Fruit fly (Drosophila melanogaster) whole organism, embryonic: ENCODE data around the gene CG43675.

Source experiments
- CG17385 ChIP-seq: fragments of 200-800 bp; sonication (Bioruptor generic); optimal IDR thresholded peaks from 3 replicates; lab custom pipeline; 2018; ENCODE audit warnings: missing biosample characterization, mild to moderate bottlenecking, missing genetic modification characterization
- CG2202 ChIP-seq: fragments of 200-800 bp; sonication (Bioruptor generic); optimal IDR thresholded peaks from 2 replicates; lab custom pipeline; 2018; ENCODE audit warnings: missing biosample characterization, mild to moderate bottlenecking, missing genetic modification characterization
- HmgZ ChIP-seq: fragments of 200-800 bp; sonication (Bioruptor generic); optimal IDR thresholded peaks from 2 replicates; lab custom pipeline; 2018; ENCODE audit warnings: missing biosample characterization, mild to moderate bottlenecking, missing genetic modification characterization
- Six4 ChIP-seq: fragments of 200-800 bp; sonication (Bioruptor generic); optimal IDR thresholded peaks from 2 replicates; lab custom pipeline; 2016; ENCODE audit warnings: missing biosample characterization, missing genetic modification characterization
- YL-1 ChIP-seq: fragments of 200-800 bp; sonication (Bioruptor generic); optimal IDR thresholded peaks from 3 replicates; lab custom pipeline; 2017; ENCODE audit warnings: missing biosample characterization, mild to moderate bottlenecking, missing genetic modification characterization
- ase ChIP-seq: fragments of 200-800 bp; sonication (Bioruptor generic); IDR thresholded peaks from 3 replicates; pipeline ENCODE4 v1.3.6; 2022; ENCODE audit warnings: missing biosample characterization, missing genetic modification characterization
- gsb ChIP-seq: fragments of 200-800 bp; sonication (Bioruptor generic); IDR thresholded peaks from 2 replicates; pipeline ENCODE4 v1.3.6; 2022; ENCODE audit warnings: missing biosample characterization, missing genetic modification characterization
- so ChIP-seq: fragments of 200-800 bp; sonication (Bioruptor generic); IDR thresholded peaks from 3 replicates; pipeline ENCODE4 v1.3.6; 2022; ENCODE audit warnings: missing biosample characterization, missing genetic modification characterization

DNA sequence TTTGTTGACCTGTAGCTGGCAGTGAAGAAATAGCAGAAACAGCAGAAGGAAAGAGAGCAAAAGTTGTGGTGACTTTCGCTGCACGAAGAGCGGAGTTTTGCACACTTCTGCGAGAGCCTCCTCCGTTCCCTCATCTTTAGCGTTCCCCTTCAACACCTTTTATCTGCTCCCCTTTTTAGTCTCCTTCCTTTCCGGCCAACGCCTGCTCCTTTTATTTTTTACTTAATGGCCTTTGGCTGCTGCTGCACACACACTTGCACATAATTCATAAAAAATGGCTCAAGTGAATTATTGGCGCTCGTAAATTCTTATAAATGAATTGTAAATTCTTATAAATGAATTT, 6.9 kb upstream of the CG43675 start:
- TF ChIP-seq CG17385 (GFP tag; lab: Kevin White, UChicago): no peak
- no peak for TF ChIP-seq CG2202
- TF ChIP-seq YL-1 (GFP tag; lab: Kevin White, UChicago): no peak
- TF ChIP-seq Six4 (GFP tag; lab: Kevin White, UChicago): no peak
- TF ChIP-seq ase (GFP tag; lab: Robert Waterston, UW): no peak
- no peak for TF ChIP-seq so (GFP tag; lab: Robert Waterston, UW)
- no peak for TF ChIP-seq HmgZ (tag; lab: Kevin White, UChicago)
- TF ChIP-seq gsb (GFP tag; lab: Robert Waterston, UW): no peak
